Fruit fly (Drosophila melanogaster): ENCODE results near the gene side-IV.

DNA sequence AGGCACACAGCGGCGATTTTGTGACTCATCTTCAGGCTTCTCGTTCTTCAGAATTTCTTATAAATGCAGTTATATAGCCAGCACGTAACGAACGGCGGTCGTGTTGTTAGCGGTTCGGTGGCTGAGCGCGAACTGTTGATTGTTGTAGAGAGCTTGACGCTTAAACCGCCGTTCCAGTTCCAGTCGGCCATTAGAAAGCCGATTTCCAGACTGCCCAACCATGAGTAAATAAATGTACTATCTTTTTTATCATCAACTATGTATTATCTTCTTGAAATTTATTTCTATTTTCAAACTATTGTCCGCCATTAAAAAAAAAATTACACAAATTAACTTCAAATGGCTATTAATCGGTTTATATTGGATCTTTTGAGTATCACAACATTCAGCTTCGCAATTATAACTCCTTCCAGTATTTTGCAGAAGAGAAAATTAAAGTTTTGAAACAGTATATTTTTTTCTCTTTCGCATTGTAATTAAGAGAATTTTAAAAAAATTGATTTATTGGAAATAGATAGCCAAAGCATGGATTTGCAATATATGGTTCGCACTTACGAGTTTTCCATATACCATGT is 48.6 kb upstream of the side-IV start, which contains the start of gene GILT1:
- TF ChIP-seq OdsH (GFP tag; optimal IDR thresholded peaks at IDR 0.05) (no peak), psq (GFP tag; optimal IDR thresholded peaks at IDR 0.05) (no peak), fru (GFP tag; optimal IDR thresholded peaks at IDR 0.05) (no peak), dmrt93B (GFP tag; optimal IDR thresholded peaks at IDR 0.05) (no peak), N (GFP tag; optimal IDR thresholded peaks at IDR 0.05) (no peak), pan (optimal IDR thresholded peaks at IDR 0.05) (no peak), usp (GFP tag; optimal IDR thresholded peaks at IDR 0.05) (no peak), Dif (GFP tag; optimal IDR thresholded peaks at IDR 0.05; ENCODE audit: partially characterized antibody) (no peak), Abd-B (GFP tag; optimal IDR thresholded peaks at IDR 0.05) (no peak), lola (GFP tag; optimal IDR thresholded peaks at IDR 0.05) (no peak), sv (GFP tag; optimal IDR thresholded peaks at IDR 0.05) (no peak)

All from whole organism, wandering third instar larva.